Worm (Caenorhabditis elegans) whole organism, young adult: ENCODE data around the gene C44C10.9.

Experiments used
- B0019.2 ChIP-seq: fragments of 200-800 bp; sonication (Bioruptor generic); conservative IDR thresholded peaks from 2 replicates; pipeline ENCODE4 v1.3.6; 2022; ENCODE audit warnings: missing genetic modification reagents, missing genetic modification characterization, missing compliant biosample characterization
- B0261.1 ChIP-seq: sonication (generic microtip); optimal IDR thresholded peaks from 2 replicates; lab custom pipeline; 2016; ENCODE audit warnings: mild to moderate bottlenecking, missing genetic modification characterization, moderate library complexity, missing compliant biosample characterization
- F23B12.7 ChIP-seq: sonication (generic microtip); optimal IDR thresholded peaks from 2 replicates; lab custom pipeline; 2017; ENCODE audit warnings: missing genetic modification characterization, mild to moderate bottlenecking, missing compliant biosample characterization, antibody characterized with exemption, moderate library complexity; ENCODE audit not compliant: insufficient read depth
- F39B2.1 ChIP-seq: fragments of 200-800 bp; sonication (Bioruptor generic); IDR thresholded peaks from 2 replicates; pipeline ENCODE4 v1.3.6; 2022; ENCODE audit warnings: missing genetic modification reagents, missing genetic modification characterization, missing compliant biosample characterization
- F52B5.7 ChIP-seq: sonication (generic microtip); optimal IDR thresholded peaks from 2 replicates; lab custom pipeline; 2016; ENCODE audit warnings: mild to moderate bottlenecking, missing genetic modification characterization, missing compliant biosample characterization
- F55B11.4 ChIP-seq: sonication (generic microtip); optimal IDR thresholded peaks from 2 replicates; lab custom pipeline; 2016; ENCODE audit warnings: missing compliant biosample characterization, missing genetic modification characterization, borderline replicate concordance; ENCODE audit not compliant: insufficient read depth
- F57A8.1 ChIP-seq: fragments of 200-800 bp; sonication (Bioruptor generic); optimal IDR thresholded peaks from 2 replicates; lab custom pipeline; 2018; ENCODE audit warnings: mild to moderate bottlenecking, missing genetic modification characterization, moderate library complexity, missing compliant biosample characterization
- K11D2.4 ChIP-seq: fragments of 200-800 bp; sonication (Bioruptor generic); IDR thresholded peaks from 2 replicates; pipeline ENCODE4 v1.3.6; 2022; ENCODE audit warnings: missing genetic modification reagents, missing genetic modification characterization, missing compliant biosample characterization
- K12H6.12 ChIP-seq: fragments of 200-800 bp; sonication (Bioruptor generic); optimal IDR thresholded peaks from 2 replicates; lab custom pipeline; 2018; ENCODE audit warnings: mild to moderate bottlenecking, missing genetic modification characterization, missing compliant biosample characterization
- Y56A3A.18 ChIP-seq: fragments of 200-800 bp; sonication (Bioruptor generic); IDR thresholded peaks from 2 replicates; pipeline ENCODE4 v1.3.6; 2022; ENCODE audit warnings: missing genetic modification reagents, missing genetic modification characterization, missing compliant biosample characterization
- Y79H2A.3 ChIP-seq: fragments of 200-800 bp; sonication (Bioruptor generic); conservative IDR thresholded peaks from 2 replicates; pipeline ENCODE4 v1.3.6; 2022; ENCODE audit warnings: missing genetic modification reagents, missing genetic modification characterization, missing compliant biosample characterization
- Y95B8A.8 ChIP-seq: fragments of 200-800 bp; sonication (Bioruptor generic); IDR thresholded peaks from 2 replicates; pipeline ENCODE4 v1.3.6; 2022; ENCODE audit warnings: missing genetic modification reagents, missing genetic modification characterization, missing compliant biosample characterization
- aptf-3 ChIP-seq: fragments of 200-800 bp; sonication (Bioruptor generic); IDR thresholded peaks from 2 replicates; pipeline ENCODE4 v1.3.6; 2022; ENCODE audit warnings: missing genetic modification characterization, missing compliant biosample characterization
- atf-7 ChIP-seq: sonication (generic microtip); optimal IDR thresholded peaks from 2 replicates; lab custom pipeline; 2017; ENCODE audit warnings: mild to moderate bottlenecking, missing genetic modification characterization, missing compliant biosample characterization
- athp-1 ChIP-seq: sonication (generic microtip); optimal IDR thresholded peaks from 2 replicates; lab custom pipeline; 2017; ENCODE audit warnings: mild to moderate bottlenecking, missing genetic modification characterization, missing compliant biosample characterization
- attf-6 ChIP-seq: fragments of 200-800 bp; sonication (Bioruptor generic); IDR thresholded peaks from 2 replicates; pipeline ENCODE4 v1.3.6; 2022; ENCODE audit warnings: missing genetic modification reagents, missing genetic modification characterization, missing compliant biosample characterization
- bed-1 ChIP-seq: fragments of 200-800 bp; sonication (Bioruptor generic); IDR thresholded peaks from 2 replicates; pipeline ENCODE4 v1.3.6; 2022; ENCODE audit warnings: missing genetic modification reagents, missing genetic modification characterization, missing compliant biosample characterization
- bed-2 ChIP-seq: fragments of 200-800 bp; sonication (Bioruptor generic); IDR thresholded peaks from 2 replicates; pipeline ENCODE4 v1.3.6; 2022; ENCODE audit warnings: missing genetic modification reagents, missing genetic modification characterization, missing compliant biosample characterization
- ccch-3 ChIP-seq: fragments of 200-800 bp; sonication (Bioruptor generic); optimal IDR thresholded peaks from 2 replicates; lab custom pipeline; 2018; ENCODE audit warnings: mild to moderate bottlenecking, missing genetic modification characterization, missing compliant biosample characterization
- cebp-2 ChIP-seq: fragments of 200-800 bp; sonication (Bioruptor generic); IDR thresholded peaks from 2 replicates; pipeline ENCODE4 v1.3.6; 2022; ENCODE audit warnings: missing genetic modification characterization, missing compliant biosample characterization
- ceh-40 ChIP-seq: fragments of 200-800 bp; sonication (Bioruptor generic); IDR thresholded peaks from 2 replicates; pipeline ENCODE4 v1.3.6; 2022; ENCODE audit warnings: missing genetic modification characterization, missing compliant biosample characterization
- chd-7 ChIP-seq: sonication (generic microtip); optimal IDR thresholded peaks from 2 replicates; lab custom pipeline; 2016; ENCODE audit warnings: mild to moderate bottlenecking, missing genetic modification characterization, moderate library complexity, missing compliant biosample characterization
- egl-18 ChIP-seq: fragments of 200-800 bp; sonication (Bioruptor generic); IDR thresholded peaks from 2 replicates; pipeline ENCODE4 v1.3.6; 2022; ENCODE audit warnings: missing genetic modification reagents, missing genetic modification characterization, missing compliant biosample characterization
- ets-4 ChIP-seq: fragments of 200-800 bp; sonication (Bioruptor generic); optimal IDR thresholded peaks from 2 replicates; lab custom pipeline; 2018; ENCODE audit warnings: mild to moderate bottlenecking, missing genetic modification characterization, missing compliant biosample characterization
- fkh-3 ChIP-seq: sonication (generic microtip); optimal IDR thresholded peaks from 2 replicates; lab custom pipeline; 2016; ENCODE audit warnings: mild to moderate bottlenecking, missing genetic modification characterization, missing compliant biosample characterization
- hmg-1.2 ChIP-seq: fragments of 200-800 bp; sonication (Bioruptor generic); IDR thresholded peaks from 2 replicates; pipeline ENCODE4 v1.3.6; 2022; ENCODE audit warnings: missing genetic modification reagents, missing genetic modification characterization, missing compliant biosample characterization
- hmg-20 ChIP-seq: fragments of 200-800 bp; sonication (Bioruptor generic); IDR thresholded peaks from 2 replicates; pipeline ENCODE4 v1.3.6; 2022; ENCODE audit warnings: missing genetic modification reagents, missing genetic modification characterization, missing compliant biosample characterization
- let-526 ChIP-seq: fragments of 200-800 bp; sonication (Bioruptor generic); IDR thresholded peaks from 2 replicates; pipeline ENCODE4 v1.3.6; 2022; ENCODE audit warnings: missing genetic modification reagents, missing genetic modification characterization, missing compliant biosample characterization
- lin-40 ChIP-seq: sonication (generic microtip); optimal IDR thresholded peaks from 2 replicates; lab custom pipeline; 2016; ENCODE audit warnings: missing genetic modification characterization, mild to moderate bottlenecking, missing compliant biosample characterization, missing genotype, missing genetic modification reagents
- lin-54 ChIP-seq: fragments of 200-800 bp; sonication (Bioruptor generic); optimal IDR thresholded peaks from 2 replicates; lab custom pipeline; 2018; ENCODE audit warnings: mild to moderate bottlenecking, missing genetic modification characterization, missing compliant biosample characterization
- mxl-1 ChIP-seq: sonication (generic microtip); optimal IDR thresholded peaks from 2 replicates; lab custom pipeline; 2016; ENCODE audit warnings: missing genetic modification characterization, missing compliant biosample characterization
- nfya-2 ChIP-seq: fragments of 200-800 bp; sonication (Bioruptor generic); IDR thresholded peaks from 2 replicates; pipeline ENCODE4 v1.3.6; 2022; ENCODE audit warnings: missing genetic modification reagents, missing genetic modification characterization, missing compliant biosample characterization
- nfyb-1 ChIP-seq: fragments of 200-800 bp; sonication (Bioruptor generic); IDR thresholded peaks from 2 replicates; pipeline ENCODE4 v1.3.6; 2022; ENCODE audit warnings: missing genetic modification reagents, missing genetic modification characterization, missing compliant biosample characterization
- rcor-1 ChIP-seq: fragments of 200-800 bp; sonication (Bioruptor generic); IDR thresholded peaks from 2 replicates; pipeline ENCODE4 v1.3.6; 2022; ENCODE audit warnings: missing genetic modification reagents, missing genetic modification characterization, missing compliant biosample characterization
- snpc-1.1 ChIP-seq: sonication (generic microtip); optimal IDR thresholded peaks from 2 replicates; lab custom pipeline; 2017; ENCODE audit warnings: missing genetic modification characterization, mild to moderate bottlenecking, missing compliant biosample characterization, antibody characterized with exemption, moderate library complexity, missing genotype, missing genetic modification reagents; ENCODE audit not compliant: insufficient read depth
- snpc-3.4 ChIP-seq: sonication (generic microtip); optimal IDR thresholded peaks from 2 replicates; lab custom pipeline; 2017; ENCODE audit warnings: missing genetic modification characterization, mild to moderate bottlenecking, missing compliant biosample characterization, antibody characterized with exemption, moderate library complexity, missing genotype, missing genetic modification reagents
- snpc-4 ChIP-seq, 5 experiments: fragments of 150-350 bp in 1 of 5; sonication (generic microtip) in 4 of 5; optimal IDR thresholded peaks; 2 replicates each; lab custom pipeline; 2014 to 2018; ENCODE audit warnings: missing genetic modification characterization in 5 of 5, missing biosample characterization in 3 of 5, antibody characterized with exemption in 2 of 5, mild to moderate bottlenecking in 2 of 5, missing compliant biosample characterization in 2 of 5, missing genotype in 2 of 5, moderate library complexity in 2 of 5, missing genetic modification reagents in 1 of 5
- tbp1 ChIP-seq: fragments of 200-800 bp; sonication (Bioruptor generic); optimal IDR thresholded peaks from 2 replicates; lab custom pipeline; 2018; ENCODE audit warnings: mild to moderate bottlenecking, missing genetic modification characterization, missing compliant biosample characterization
- tlf-1 ChIP-seq: fragments of 200-800 bp; sonication (Bioruptor generic); optimal IDR thresholded peaks from 2 replicates; lab custom pipeline; 2018; ENCODE audit warnings: mild to moderate bottlenecking, missing genetic modification characterization, missing compliant biosample characterization
- unc-62 ChIP-seq: fragments of 150-350 bp; optimal IDR thresholded peaks from 2 replicates; lab custom pipeline; 2014; ENCODE audit warnings: missing biosample characterization, missing genetic modification reagents, missing genetic modification characterization
- ztf-18 ChIP-seq: sonication (generic microtip); optimal IDR thresholded peaks from 2 replicates; lab custom pipeline; 2016; ENCODE audit warnings: missing genotype, mild to moderate bottlenecking, missing genetic modification characterization, missing compliant biosample characterization

The C44C10.9 gene

ce11 chrX:11757666-11758065 is 41.4 kb upstream of the C44C10.9 start (continued):
- TF ChIP-seq Y95B8A.8 (GFP tag; lab: Robert Waterston, UW), result no peak
- TF ChIP-seq K11D2.4 (GFP tag; lab: Robert Waterston, UW), result peak; percentile 77
- peak; percentile 61; the same call in 1 of the 2 replicates for TF ChIP-seq let-526 (GFP tag; lab: Robert Waterston, UW)
- TF ChIP-seq fkh-3 (tag; lab: Kevin White, UChicago), result peak; percentile 58
- peak; percentile 73 for TF ChIP-seq ceh-40 (GFP tag; lab: Robert Waterston, UW)
- no peak for TF ChIP-seq ccch-3 (GFP tag; lab: Kevin White, UChicago)
- TF ChIP-seq atf-7 (tag; lab: Kevin White, UChicago), result peak; percentile 62
- TF ChIP-seq mxl-1 (tag; lab: Kevin White, UChicago), result peak; percentile 93
- TF ChIP-seq rcor-1 (GFP tag; lab: Robert Waterston, UW), result peak; percentile 87
- peak; percentile 56 for TF ChIP-seq F52B5.7 (tag; lab: Kevin White, UChicago)
- no peak for TF ChIP-seq attf-6 (GFP tag; lab: Robert Waterston, UW)
- TF ChIP-seq B0261.1 (tag; lab: Kevin White, UChicago), result peak; percentile 97
- TF ChIP-seq Y79H2A.3 (GFP tag; lab: Robert Waterston, UW), result 0 out of 2 replicates have a peak, but pooled peaks have one; percentile 59
- TF ChIP-seq nfyb-1 (GFP tag; lab: Robert Waterston, UW), result peak; percentile 91
- TF ChIP-seq snpc-1.1 (tag; lab: Kevin White, UChicago), result peak; percentile 36
- TF ChIP-seq cebp-2 (GFP tag; lab: Robert Waterston, UW), result 0 out of 2 replicates have a peak, but pooled peaks have one; percentile 87
- TF ChIP-seq athp-1 (tag; lab: Kevin White, UChicago), result peak; percentile 52
- peak; percentile 76 for TF ChIP-seq ztf-18
- TF ChIP-seq F57A8.1 (GFP tag; lab: Kevin White, UChicago), result peak; percentile 52
- TF ChIP-seq F55B11.4 (tag; lab: Kevin White, UChicago), result no peak
- peak; percentile 55; the same call in 1 of the 2 replicates for TF ChIP-seq B0019.2
- peak; percentile 77 for TF ChIP-seq snpc-3.4 (tag; lab: Kevin White, UChicago)
- peak; percentile 99 for TF ChIP-seq tbp1
- peak; percentile 90 for TF ChIP-seq F23B12.7 (tag; lab: Kevin White, UChicago)
- no peak for TF ChIP-seq unc-62 (GFP tag; lab: Kevin White, UChicago)
- peak; percentile 67; the same call in 1 of the 2 replicates for TF ChIP-seq hmg-20 (GFP tag; lab: Robert Waterston, UW)
- 0 out of 2 replicates have a peak, but pooled peaks have one; percentile 52 for TF ChIP-seq F39B2.1 (GFP tag; lab: Robert Waterston, UW)
- TF ChIP-seq lin-54 (GFP tag; lab: Kevin White, UChicago), result peak; percentile 59
- no peak for TF ChIP-seq ets-4
- peak; percentile 58; the same call in 1 of the 2 replicates for TF ChIP-seq bed-2 (GFP tag; lab: Robert Waterston, UW)
- TF ChIP-seq bed-1 (GFP tag; lab: Robert Waterston, UW), result 0 out of 2 replicates have a peak, but pooled peaks have one; percentile 48
- TF ChIP-seq chd-7 (tag; lab: Kevin White, UChicago), result peak; percentile 81
- TF ChIP-seq hmg-1.2, result peak; percentile 80
- peak; percentile 82 for TF ChIP-seq snpc-4 (GFP tag; optimal IDR thresholded peaks at IDR 0.05; lab: Kevin White, UChicago)
- TF ChIP-seq snpc-4 (tag; optimal IDR thresholded peaks at IDR 0.05; lab: Kevin White, UChicago), result peak in 1 of 4 experiments; percentile 83
- TF ChIP-seq tlf-1 (GFP tag; lab: Kevin White, UChicago), result peak; percentile 60
- peak; percentile 64 for TF ChIP-seq K12H6.12
- TF ChIP-seq lin-40 (tag; lab: Kevin White, UChicago), result peak; percentile 73
- TF ChIP-seq nfya-2 (GFP tag; lab: Robert Waterston, UW), result 0 out of 2 replicates have a peak, but pooled peaks have one; percentile 70
- no peak for TF ChIP-seq aptf-3 (GFP tag; lab: Robert Waterston, UW)
- 0 out of 2 replicates have a peak, but pooled peaks have one; percentile 42 for TF ChIP-seq egl-18 (GFP tag; lab: Robert Waterston, UW)
- TF ChIP-seq Y56A3A.18 (GFP tag; lab: Robert Waterston, UW), result peak; percentile 92
